Fruit fly (Drosophila melanogaster): ENCODE results near the gene CG6607.

dm6 chr3R:24557020-24557465, 29.2 kb downstream of the CG6607 start:
- TF ChIP-seq psq (optimal IDR thresholded peaks at IDR 0.05) = no peak
- no peak for TF ChIP-seq Myc (optimal IDR thresholded peaks at IDR 0.05)
